Worm (Caenorhabditis elegans): Measurements from ENCODE around the gene odr-4.

odr-4 gene

DNA sequence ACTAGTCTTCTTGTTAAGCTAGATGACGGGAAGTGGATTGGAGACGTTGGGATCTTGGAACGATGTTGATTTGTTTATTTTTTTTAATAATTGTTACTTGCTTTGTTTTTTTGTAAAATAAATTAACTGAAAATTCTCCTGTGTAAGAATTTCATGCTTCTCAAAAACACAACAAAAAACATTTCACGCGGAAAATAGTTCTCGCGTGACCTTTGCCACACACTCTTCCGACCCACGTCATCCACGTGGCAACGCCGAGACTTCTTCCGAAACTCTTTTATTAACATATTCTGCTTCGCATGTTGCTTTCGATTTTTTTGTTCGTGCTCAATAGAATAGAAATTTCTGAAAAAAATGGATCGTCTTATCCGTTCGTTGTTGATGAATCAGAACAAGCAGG lies 19.0 kb upstream of the odr-4 start, which contains the start of gene F37A4.5:
F37A4.5 (plus strand) TSS at position 301 of the 400 bp plus-strand sequence.
- no peak for TF ChIP-seq T20F7.1 (GFP tag; optimal IDR thresholded peaks at IDR 0.05)
- no peak for TF ChIP-seq zip-11 (GFP tag; IDR thresholded peaks at IDR 0.05)
- TF ChIP-seq F49E8.2 (tag; optimal IDR thresholded peaks at IDR 0.05; ENCODE audit: borderline replicate concordance), result peak; percentile 31
- TF ChIP-seq F44E2.7 (GFP tag; IDR thresholded peaks at IDR 0.05), result no peak

DNA sequence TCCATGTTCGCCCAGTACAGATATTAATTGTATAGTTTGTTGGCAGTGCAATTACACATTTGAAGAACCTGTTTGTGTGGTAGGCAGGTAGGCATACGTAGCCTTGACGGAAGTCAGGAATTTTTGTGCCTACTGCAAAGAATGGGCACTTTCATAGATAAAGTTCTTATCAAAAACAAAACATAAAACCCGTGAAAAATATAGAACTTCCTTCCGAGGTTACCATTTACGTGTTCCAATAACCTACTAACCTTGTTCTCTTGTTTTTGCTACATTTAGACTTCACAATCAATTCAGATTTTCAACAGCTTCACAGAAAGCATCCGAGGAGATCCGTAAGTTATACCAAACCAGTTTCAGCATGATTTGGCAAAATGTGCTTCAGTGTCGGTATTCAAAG lies 17.3 kb upstream of the odr-4 start, which contains the start of gene F37A4.4:
F37A4.4 (plus strand) TSS at position 301 of the 400 bp plus-strand sequence.
- TF ChIP-seq spr-3 (GFP tag; optimal IDR thresholded peaks at IDR 0.05), result no peak
- TF ChIP-seq zip-2 (tag; optimal IDR thresholded peaks at IDR 0.05), result no peak
- TF ChIP-seq ama-1 (optimal IDR thresholded peaks at IDR 0.05), result no peak
- TF ChIP-seq madf-5 (GFP tag; IDR thresholded peaks at IDR 0.05), result no peak
- no peak for TF ChIP-seq ceh-82 (tag; optimal IDR thresholded peaks at IDR 0.05)
- TF ChIP-seq hlh-30 (tag; optimal IDR thresholded peaks at IDR 0.05; ENCODE audit: insufficient read depth), result no peak
- TF ChIP-seq spr-1 (tag; optimal IDR thresholded peaks at IDR 0.05), result no peak
- TF ChIP-seq zfp-2 (tag; optimal IDR thresholded peaks at IDR 0.05), result no peak

DNA sequence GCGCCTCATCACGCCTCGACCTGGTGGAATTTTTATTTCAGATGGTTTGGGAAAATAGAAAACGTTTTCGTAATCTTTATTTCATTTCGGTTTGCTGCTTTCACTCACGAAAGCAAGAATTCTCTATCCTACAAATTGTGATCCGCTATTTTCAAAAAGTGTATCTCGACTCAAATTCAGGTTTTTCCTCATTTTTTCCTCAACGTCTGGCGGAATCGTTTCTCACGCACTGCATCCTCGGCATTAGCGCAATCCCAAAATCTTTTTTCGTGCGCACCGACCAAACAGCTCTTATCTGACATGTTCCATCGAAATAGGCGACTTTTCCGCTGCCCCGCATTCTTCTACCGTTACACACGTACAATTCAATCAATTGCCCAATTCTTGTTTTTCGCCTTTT lies 12.3 kb upstream of the odr-4 start, which contains the start of gene F37A4.3:
F37A4.3 (plus strand) TSS at position 301 of the 400 bp plus-strand sequence.
- TF ChIP-seq lim-7 (GFP tag; IDR thresholded peaks at IDR 0.05) (no peak), ZK337.2 (GFP tag; IDR thresholded peaks at IDR 0.05) (no peak), unc-62 (GFP tag; optimal IDR thresholded peaks at IDR 0.05 in 1 of 2) (peak in 1 of 2 experiments; percentile 24), unc-62 (tag; optimal IDR thresholded peaks at IDR 0.05) (no peak), arid-1 (GFP tag; conservative IDR thresholded peaks at IDR 0.05) (no peak), F37D6.2 (tag; optimal IDR thresholded peaks at IDR 0.05) (no peak), set-16 (GFP tag; IDR thresholded peaks at IDR 0.05) (no peak), rbr-2 (tag; optimal IDR thresholded peaks at IDR 0.05) (no peak)

DNA sequence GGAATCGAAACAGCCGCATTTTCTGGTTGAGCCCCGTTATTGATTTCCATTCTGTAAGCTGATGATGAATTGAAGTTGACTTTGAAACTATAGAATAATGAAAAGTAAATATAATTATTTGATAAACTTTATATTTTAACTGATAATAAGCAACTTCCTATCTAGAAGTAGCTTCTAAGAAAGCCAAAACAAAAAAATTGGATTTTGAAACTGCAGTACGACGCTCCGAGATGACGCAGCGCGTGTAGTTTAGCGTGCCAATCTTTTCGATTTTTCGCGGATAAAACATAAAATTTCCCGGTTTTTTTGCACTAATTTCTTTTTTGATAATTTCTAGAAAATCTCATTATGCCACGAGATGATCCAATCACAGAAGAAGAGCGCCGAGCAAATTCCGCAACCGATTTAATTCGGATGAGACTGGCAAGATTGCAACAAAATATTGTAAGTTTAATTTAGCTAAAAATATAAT lies 8.4 kb upstream of the odr-4 start, which contains the start of the genes bath-41 and F37A4.2:
bath-41 (minus strand) TSS at position 51 of the 472 bp plus-strand sequence.
F37A4.2 (plus strand) TSS at position 247 of the 472 bp plus-strand sequence.
- TF ChIP-seq dpl-1 (GFP tag; optimal IDR thresholded peaks at IDR 0.05) (peak; percentile 29), Y48G9A.11 (GFP tag; IDR thresholded peaks at IDR 0.05) (peak; percentile 93), mxl-2 (GFP tag; conservative IDR thresholded peaks at IDR 0.05) (no peak), T20F7.1 (GFP tag; optimal IDR thresholded peaks at IDR 0.05) (peak; percentile 93)

DNA sequence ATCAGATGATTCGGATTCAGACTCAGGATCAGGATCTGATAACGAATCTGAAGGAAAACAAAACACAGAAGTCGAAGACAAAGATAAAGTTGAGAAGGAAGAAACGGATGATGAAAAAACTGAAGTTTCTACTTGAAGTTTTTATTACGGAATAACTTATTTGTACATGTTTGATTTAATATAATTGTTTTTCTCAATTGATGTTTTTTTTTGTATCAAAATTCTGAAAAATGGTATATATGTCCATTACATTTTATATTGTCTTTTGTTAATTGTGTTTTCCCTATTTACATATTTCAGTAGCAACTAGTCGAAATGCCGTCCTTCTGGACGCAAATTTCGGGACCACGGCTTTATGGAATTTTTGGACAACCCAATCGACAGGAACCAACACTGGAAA lies 7.5 kb upstream of the odr-4 start, which contains the start of gene F37A4.1:
F37A4.1 (plus strand) TSS at position 301 of the 400 bp plus-strand sequence.
- no peak for TF ChIP-seq dmd-8 (GFP tag; IDR thresholded peaks at IDR 0.05)
- no peak for TF ChIP-seq F37D6.2 (tag; optimal IDR thresholded peaks at IDR 0.05)
- TF ChIP-seq mdl-1 (tag; optimal IDR thresholded peaks at IDR 0.05), result no peak
- TF ChIP-seq set-16 (GFP tag; IDR thresholded peaks at IDR 0.05), result no peak

DNA sequence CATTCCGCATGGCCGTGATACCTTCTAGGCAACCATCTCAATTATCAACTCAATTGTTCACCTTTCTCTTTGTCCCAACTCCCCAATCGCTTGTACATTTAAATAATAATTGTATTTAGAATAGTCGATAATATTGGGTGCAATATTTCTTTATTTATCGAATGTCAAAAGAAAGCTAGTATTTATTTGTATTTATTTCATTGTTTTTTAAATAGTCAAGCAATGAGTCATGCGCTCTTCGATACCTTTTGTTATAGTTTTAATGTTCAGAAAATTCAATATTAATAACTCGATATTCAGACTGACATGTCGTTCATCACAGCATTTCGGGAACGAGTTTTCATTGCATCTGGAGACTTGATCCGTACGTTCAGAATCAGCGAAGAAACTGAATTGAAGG lies 5.1 kb upstream of the odr-4 start, which contains the start of gene wdr-4:
wdr-4 (plus strand) TSS at position 301 of the 400 bp plus-strand sequence.
- no peak for TF ChIP-seq nhr-237 (tag; optimal IDR thresholded peaks at IDR 0.05)
- TF ChIP-seq lin-38 (GFP tag; IDR thresholded peaks at IDR 0.05), result 0 out of 2 replicates have a peak, but pooled peaks have one; percentile 37

DNA sequence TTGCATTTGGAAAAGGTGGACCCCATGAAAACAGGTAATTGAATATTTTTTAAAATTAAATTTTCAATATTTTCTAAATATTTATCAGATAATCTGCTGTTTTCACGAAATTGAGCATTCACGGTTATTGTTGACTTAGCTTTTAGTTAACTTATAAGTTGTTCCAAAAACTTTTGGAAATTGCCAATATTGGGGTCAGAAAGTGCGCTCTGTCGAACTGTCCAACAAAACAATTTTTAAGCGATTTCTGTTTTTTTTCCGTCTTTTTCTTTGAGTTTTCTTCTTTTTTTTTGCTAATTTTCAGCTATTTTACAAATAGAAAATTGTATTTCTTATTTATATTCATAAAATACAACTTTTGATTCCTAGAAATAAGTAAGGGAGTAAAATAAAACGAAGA lies 685 bp downstream of the odr-4 start:
- no peak for TF ChIP-seq mxl-2 (GFP tag; conservative IDR thresholded peaks at IDR 0.05)
- TF ChIP-seq dpl-1 (GFP tag; optimal IDR thresholded peaks at IDR 0.05), result peak; percentile 14

DNA sequence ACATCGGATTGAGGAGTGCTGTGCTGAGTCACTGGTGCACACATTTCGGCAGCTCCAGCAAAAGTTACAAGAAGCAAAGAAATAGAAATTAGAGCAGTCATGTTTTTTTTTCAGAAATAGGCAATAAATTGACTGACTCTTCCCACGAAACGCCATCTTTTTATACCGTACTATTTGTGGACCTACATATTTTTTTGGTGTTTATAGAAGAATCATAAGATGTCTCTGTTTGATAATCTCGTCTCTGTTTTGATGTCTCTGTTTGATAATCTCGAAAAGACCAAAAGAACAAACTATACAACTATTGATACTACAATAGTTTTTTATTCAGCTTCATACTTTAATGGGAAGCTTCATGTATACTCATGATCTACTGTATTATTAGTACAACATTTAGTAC lies 3.8 kb downstream of the odr-4 start, which contains the start of gene Y102E9.3:
Y102E9.3 (minus strand) TSS at position 101 of the 400 bp plus-strand sequence.
- TF ChIP-seq zfp-3 (GFP tag; conservative IDR thresholded peaks at IDR 0.05), result no peak
- no peak for TF ChIP-seq unc-39 (tag; optimal IDR thresholded peaks at IDR 0.05)
- no peak for TF ChIP-seq saeg-2 (GFP tag; IDR thresholded peaks at IDR 0.05)
- TF ChIP-seq nhr-237 (tag; optimal IDR thresholded peaks at IDR 0.05), result no peak
- no peak for TF ChIP-seq zag-1 (tag; optimal IDR thresholded peaks at IDR 0.05)
- no peak for TF ChIP-seq madf-9 (GFP tag; conservative IDR thresholded peaks at IDR 0.05)
- no peak for TF ChIP-seq gei-8 (GFP tag; optimal IDR thresholded peaks at IDR 0.05)
- no peak for TF ChIP-seq ces-1 (GFP tag; optimal IDR thresholded peaks at IDR 0.05)
- TF ChIP-seq ama-1 (optimal IDR thresholded peaks at IDR 0.05), result no peak
- no peak for TF ChIP-seq zip-2 (tag; optimal IDR thresholded peaks at IDR 0.05)
- no peak for TF ChIP-seq php-3 (GFP tag; IDR thresholded peaks at IDR 0.05)
- no peak for TF ChIP-seq mxl-2 (GFP tag; conservative IDR thresholded peaks at IDR 0.05)
- no peak for TF ChIP-seq pqm-1 (tag; optimal IDR thresholded peaks at IDR 0.05)
- no peak for TF ChIP-seq egl-27 (tag; optimal IDR thresholded peaks at IDR 0.05)
- no peak for TF ChIP-seq mdl-1 (tag; optimal IDR thresholded peaks at IDR 0.05)
